Fruit fly (Drosophila melanogaster) whole organism, wandering third instar larva: Measurements from ENCODE around the gene CG7298.

Experiments
- Abd-B ChIP-seq: fragments of >200 bp; optimal IDR thresholded peaks from 2 replicates; lab custom pipeline; 2017; ENCODE audit warnings: missing biosample characterization, missing genetic modification characterization
- CG32264 ChIP-seq: fragments of 200-800 bp; sonication (Bioruptor generic); optimal IDR thresholded peaks from 2 replicates; lab custom pipeline; 2016; ENCODE audit warnings: missing biosample characterization, missing genetic modification characterization
- CG9705 ChIP-seq: fragments of 200-800 bp; sonication (Bioruptor generic); optimal IDR thresholded peaks from 2 replicates; lab custom pipeline; 2018; ENCODE audit warnings: missing biosample characterization, mild to moderate bottlenecking, missing genetic modification characterization
- Dfd ChIP-seq: fragments of >200 bp; optimal IDR thresholded peaks from 2 replicates; lab custom pipeline; 2017; ENCODE audit warnings: missing biosample characterization, missing genetic modification characterization
- Dif ChIP-seq: fragments of 200-275, 200-300 bp; sonication (Bioruptor generic); optimal IDR thresholded peaks from 2 replicates; lab custom pipeline; 2018; ENCODE audit warnings: missing biosample characterization, missing genetic modification characterization; ENCODE audit not compliant: partially characterized antibody
- HLH106 ChIP-seq: fragments of 200-800 bp; optimal IDR thresholded peaks from 3 replicates; lab custom pipeline; 2019; ENCODE audit warnings: missing biosample characterization, mild to moderate bottlenecking, missing genetic modification characterization, moderate library complexity
- Hnf4 ChIP-seq: fragments of 200-800 bp; sonication (Bioruptor generic); optimal IDR thresholded peaks from 2 replicates; lab custom pipeline; 2016; ENCODE audit warnings: missing biosample characterization, mild to moderate bottlenecking, missing genetic modification characterization
- Hr78 ChIP-seq: fragments of >200 bp; optimal IDR thresholded peaks from 2 replicates; lab custom pipeline; 2017; ENCODE audit warnings: missing biosample characterization, missing genetic modification characterization
- Hr83 ChIP-seq: fragments of 200-300 bp; sonication (Bioruptor generic); optimal IDR thresholded peaks from 2 replicates; lab custom pipeline; 2016; ENCODE audit warnings: missing biosample characterization, mild to moderate bottlenecking, missing genetic modification characterization, moderate library complexity; ENCODE audit not compliant: poor library complexity, severe bottlenecking
- Jra ChIP-seq: sonication (Bioruptor generic); optimal IDR thresholded peaks from 2 replicates; lab custom pipeline; 2016; ENCODE audit warnings: missing biosample characterization, missing genetic modification characterization
- Mio ChIP-seq: sonication (Bioruptor generic); optimal IDR thresholded peaks from 2 replicates; lab custom pipeline; 2016; ENCODE audit warnings: missing biosample characterization, missing genetic modification characterization
- Myc ChIP-seq: fragments of >200 bp; optimal IDR thresholded peaks from 2 replicates; lab custom pipeline; 2017
- N ChIP-seq: fragments of >200 bp; optimal IDR thresholded peaks from 2 replicates; lab custom pipeline; 2018; ENCODE audit warnings: missing biosample characterization, missing external identifiers, missing genetic modification characterization
- OdsH ChIP-seq: fragments of 200-800 bp; sonication (Bioruptor generic); optimal IDR thresholded peaks from 2 replicates; lab custom pipeline; 2016; ENCODE audit warnings: missing biosample characterization, mild to moderate bottlenecking, missing genetic modification characterization
- Sp1 ChIP-seq: fragments of 200-800 bp; sonication (Bioruptor generic); optimal IDR thresholded peaks from 3 replicates; lab custom pipeline; 2019; ENCODE audit warnings: missing biosample characterization, mild to moderate bottlenecking, missing genetic modification characterization, moderate library complexity
- br ChIP-seq: fragments of 200-800 bp; sonication (Bioruptor generic); optimal IDR thresholded peaks from 2 replicates; lab custom pipeline; 2016; ENCODE audit warnings: missing biosample characterization, missing genetic modification characterization
- dl ChIP-seq, 2 experiments: fragments of 175-275, 200-275 bp in 1 of 2; fragments of 200-275 bp in 1 of 2; sonication (Bioruptor generic); optimal IDR thresholded peaks; lab custom pipeline; 2018; ENCODE audit warnings: mild to moderate bottlenecking in 2 of 2, missing biosample characterization in 2 of 2, missing genetic modification characterization in 2 of 2, moderate library complexity in 2 of 2; ENCODE audit not compliant: partially characterized antibody in 2 of 2, insufficient read depth in 1 of 2
- dmrt93B ChIP-seq: fragments of 200-800 bp; sonication (Bioruptor generic); optimal IDR thresholded peaks from 2 replicates; lab custom pipeline; 2018; ENCODE audit warnings: missing biosample characterization, mild to moderate bottlenecking, missing genetic modification characterization
- dsf ChIP-seq: sonication (Bioruptor generic); optimal IDR thresholded peaks from 2 replicates; lab custom pipeline; 2016; ENCODE audit warnings: missing biosample characterization, missing genetic modification characterization, borderline replicate concordance
- ey ChIP-seq: fragments of 200-800 bp; sonication (Bioruptor generic); optimal IDR thresholded peaks from 2 replicates; lab custom pipeline; 2016; ENCODE audit warnings: missing biosample characterization, missing genetic modification characterization
- foxo ChIP-seq, 2 experiments: fragments of 200-800 bp; sonication (Bioruptor generic); optimal IDR thresholded peaks; 2 replicates in 1 of 2; 3 replicates in 1 of 2; lab custom pipeline; 2016 to 2017; ENCODE audit warnings: missing biosample characterization in 2 of 2, missing genetic modification characterization in 2 of 2
- fru ChIP-seq: fragments of 200-800 bp; sonication (Bioruptor generic); optimal IDR thresholded peaks from 3 replicates; lab custom pipeline; 2016; ENCODE audit warnings: missing biosample characterization, mild to moderate bottlenecking, missing genetic modification characterization
- h ChIP-seq: fragments of 200-800 bp; sonication (Bioruptor generic); optimal IDR thresholded peaks from 3 replicates; lab custom pipeline; 2016; ENCODE audit warnings: missing biosample characterization, mild to moderate bottlenecking, missing genetic modification characterization
- jim ChIP-seq: fragments of 175-275, 200-325 bp; sonication (Bioruptor generic); optimal IDR thresholded peaks from 2 replicates; lab custom pipeline; 2016; ENCODE audit warnings: missing biosample characterization, mild to moderate bottlenecking, missing genetic modification characterization
- lola ChIP-seq: fragments of >200 bp; optimal IDR thresholded peaks from 2 replicates; lab custom pipeline; 2017; ENCODE audit warnings: missing biosample characterization, missing genetic modification characterization
- pan ChIP-seq: fragments of >200 bp; optimal IDR thresholded peaks from 2 replicates; lab custom pipeline; 2017
- psq ChIP-seq: fragments of 200-800 bp; sonication (Bioruptor generic); optimal IDR thresholded peaks from 3 replicates; lab custom pipeline; 2017; ENCODE audit warnings: missing biosample characterization, mild to moderate bottlenecking, missing genetic modification characterization, moderate library complexity
- rgr ChIP-seq: fragments of 200-800 bp; sonication (Bioruptor generic); optimal IDR thresholded peaks from 3 replicates; lab custom pipeline; 2016; ENCODE audit warnings: missing biosample characterization, mild to moderate bottlenecking, missing genetic modification characterization
- sage ChIP-seq: fragments of 200-800 bp; sonication (Bioruptor generic); optimal IDR thresholded peaks from 2 replicates; lab custom pipeline; 2016; ENCODE audit warnings: missing biosample characterization, mild to moderate bottlenecking, missing genetic modification characterization
- sv ChIP-seq: fragments of 200-800 bp; sonication (Bioruptor generic); optimal IDR thresholded peaks from 3 replicates; lab custom pipeline; 2016; ENCODE audit warnings: missing biosample characterization, missing genetic modification characterization
- tai ChIP-seq: sonication (Bioruptor generic); optimal IDR thresholded peaks from 2 replicates; lab custom pipeline; 2016; ENCODE audit warnings: missing biosample characterization, missing genetic modification characterization
- woc ChIP-seq: sonication (Bioruptor generic); optimal IDR thresholded peaks from 2 replicates; lab custom pipeline; 2016; ENCODE audit warnings: missing biosample characterization, mild to moderate bottlenecking, missing genetic modification characterization

The CG7298 gene

dm6 chr3L:20185886-20186285 is 17.6 kb downstream of the CG7298 start:
- TF ChIP-seq sv (GFP tag; lab: Kevin White, UChicago) (no peak), dmrt93B (GFP tag; lab: Kevin White, UChicago) (no peak), dl (GFP tag; optimal IDR thresholded peaks at IDR 0.05; lab: Kevin White, UChicago; ENCODE audit: insufficient read depth in 1 of 2, partially characterized antibody in 2 of 2) (no peak), dsf (no peak), tai (GFP tag; lab: Kevin White, UChicago) (no peak), h (GFP tag; lab: Kevin White, UChicago) (no peak), lola (GFP tag; lab: Kevin White, UChicago) (peak; percentile 72), HLH106 (no peak), Jra (GFP tag; lab: Kevin White, UChicago) (no peak)

dm6 chr3L:20185206-20185868 is 18.1 kb downstream of the CG7298 start:
- TF ChIP-seq CG32264 (no peak), fru (GFP tag; lab: Kevin White, UChicago) (peak; percentile 12), Hr78 (GFP tag; lab: Kevin White, UChicago) (no peak), psq (GFP tag; lab: Kevin White, UChicago) (peak; percentile 9), ey (GFP tag; lab: Kevin White, UChicago) (peak; percentile 50), Sp1 (peak; percentile 39), sage (no peak), sv (GFP tag; lab: Kevin White, UChicago) (peak; percentile 50), br (GFP tag; lab: Kevin White, UChicago) (peak; percentile 32), Myc (no peak), h (GFP tag; lab: Kevin White, UChicago) (peak; percentile 26), rgr (GFP tag; lab: Kevin White, UChicago) (peak; percentile 53), dsf (peak; percentile 8), Dfd (GFP tag; lab: Kevin White, UChicago) (no peak), jim (GFP tag; lab: Kevin White, UChicago) (no peak), OdsH (GFP tag; lab: Kevin White, UChicago) (peak; percentile 67), Dif (GFP tag; lab: Kevin White, UChicago) (peak; percentile 49), foxo (GFP tag; optimal IDR thresholded peaks at IDR 0.05; lab: Kevin White, UChicago) (peak in 1 of 2 experiments; percentile 19), tai (GFP tag; lab: Kevin White, UChicago) (peak; percentile 64), Mio (GFP tag; lab: Kevin White, UChicago) (no peak)
- TF ChIP-seq, all 38 proteins: peak for 13

- TF ChIP-seq fru (GFP tag; lab: Kevin White, UChicago) (peak; percentile 63), lola (GFP tag; lab: Kevin White, UChicago) (peak; percentile 87), pan (lab: Kevin White, UChicago) (no peak), dl (GFP tag; optimal IDR thresholded peaks at IDR 0.05; lab: Kevin White, UChicago; ENCODE audit: insufficient read depth in 1 of 2, partially characterized antibody in 2 of 2) (no peak), dsf (no peak), foxo (GFP tag; optimal IDR thresholded peaks at IDR 0.05; lab: Kevin White, UChicago) (peak in 1 of 2 experiments; percentile 61), woc (GFP tag; lab: Kevin White, UChicago) (peak; percentile 2), sv (GFP tag; lab: Kevin White, UChicago) (no peak), ey (GFP tag; lab: Kevin White, UChicago) (peak; percentile 62), br (GFP tag; lab: Kevin White, UChicago) (peak; percentile 36), Hnf4 (GFP tag; lab: Kevin White, UChicago) (peak; percentile 4), N (peak; percentile 92), tai (GFP tag; lab: Kevin White, UChicago) (no peak), dmrt93B (GFP tag; lab: Kevin White, UChicago) (peak; percentile 12), CG9705 (GFP tag; lab: Kevin White, UChicago) (peak; percentile 4), Myc (peak; percentile 81), HLH106 (peak; percentile 50), Abd-B (GFP tag; lab: Kevin White, UChicago) (peak; percentile 6), Hr83 (GFP tag; lab: Kevin White, UChicago) (no peak), rgr (GFP tag; lab: Kevin White, UChicago) (peak; percentile 55), Sp1 (peak; percentile 38), Mio (GFP tag; lab: Kevin White, UChicago) (no peak), h (GFP tag; lab: Kevin White, UChicago) (peak; percentile 72), sage (no peak), OdsH (GFP tag; lab: Kevin White, UChicago) (peak; percentile 52), psq (GFP tag; lab: Kevin White, UChicago) (peak; percentile 22)
Measured at dm6 chr3L:20183345-20184088, 20.0 kb downstream of the CG7298 start.
